Worm (Caenorhabditis elegans): ENCODE results near the gene ikke-1.

Gene ikke-1

DNA sequence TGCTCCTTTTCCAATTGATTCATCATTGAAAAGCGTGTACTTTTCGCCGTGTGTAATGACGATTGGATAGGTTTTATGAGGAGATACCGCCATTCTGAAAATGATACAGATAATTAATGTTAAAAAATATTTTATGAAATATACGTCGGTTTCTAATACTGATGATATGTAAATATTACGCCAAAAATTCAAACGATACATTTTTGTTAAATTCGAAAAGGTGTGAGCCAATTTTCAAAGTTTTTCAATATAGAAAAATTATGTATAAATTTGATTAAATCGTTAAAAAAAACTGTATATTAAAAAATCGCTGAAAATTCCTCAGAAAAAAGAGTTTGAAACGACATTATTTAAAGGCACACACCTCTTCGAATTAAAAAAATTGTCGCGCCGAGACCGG, at the start of gene ikke-1:
Gene ikke-1, minus strand, starts transcription at position 101 of the 400 bp plus-strand sequence.
- TF ChIP-seq spr-1 (tag; optimal IDR thresholded peaks at IDR 0.05) (no peak), sdz-12 (GFP tag; optimal IDR thresholded peaks at IDR 0.05) (no peak), unc-62 (GFP tag; optimal IDR thresholded peaks at IDR 0.05 in 1 of 2) (no peak), unc-62 (tag; optimal IDR thresholded peaks at IDR 0.05) (no peak), spr-3 (GFP tag; optimal IDR thresholded peaks at IDR 0.05) (no peak), ZK337.2 (GFP tag; IDR thresholded peaks at IDR 0.05) (no peak), madf-5 (GFP tag; IDR thresholded peaks at IDR 0.05) (no peak), mxl-2 (GFP tag; conservative IDR thresholded peaks at IDR 0.05) (no peak), F10B5.3 (tag; optimal IDR thresholded peaks at IDR 0.05) (no peak), daf-19 (GFP tag; conservative IDR thresholded peaks at IDR 0.05) (no peak), tra-1 (GFP tag; IDR thresholded peaks at IDR 0.05) (no peak), lin-38 (GFP tag; IDR thresholded peaks at IDR 0.05) (no peak; the same call in 1 of the 2 replicates), egl-27 (tag; optimal IDR thresholded peaks at IDR 0.05) (no peak), nhr-11 (tag; optimal IDR thresholded peaks at IDR 0.05) (no peak), ztf-7 (tag; optimal IDR thresholded peaks at IDR 0.05) (no peak), T20F7.1 (GFP tag; optimal IDR thresholded peaks at IDR 0.05) (no peak), nhr-42 (GFP tag; IDR thresholded peaks at IDR 0.05) (no peak), pha-4 (GFP tag; IDR thresholded peaks at IDR 0.05) (no peak), pha-4 (tag; optimal IDR thresholded peaks at IDR 0.05) (no peak)

ce11 chrIII:9091392-9092291, 41.1 kb upstream of the ikke-1 start, which contains the start of gene glp-1:
glp-1 (plus strand) TSS chrIII:9092241.
- TF ChIP-seq lin-29 (GFP tag; IDR thresholded peaks at IDR 0.05) (no peak), ztf-7 (tag; optimal IDR thresholded peaks at IDR 0.05) (no peak), snpc-4 (tag; optimal IDR thresholded peaks at IDR 0.05) (no peak), unc-130 (GFP tag; optimal IDR thresholded peaks at IDR 0.05) (peak; percentile 41), unc-62 (GFP tag; optimal IDR thresholded peaks at IDR 0.05 in 1 of 2) (peak in 1 of 2 experiments; percentile 72), unc-62 (tag; optimal IDR thresholded peaks at IDR 0.05) (no peak), Y48G9A.11 (GFP tag; IDR thresholded peaks at IDR 0.05) (peak; percentile 34; the same call in 1 of the 2 replicates)

ce11 chrIII:9089325-9089823, 38.9 kb upstream of the ikke-1 start, which contains the start of the genes mccc-2 and mrpl-44:
mccc-2 (minus strand) TSS chrIII:9089375.
mrpl-44 (minus strand) TSS chrIII:9089375.
- no peak for TF ChIP-seq egl-43 (GFP tag; IDR thresholded peaks at IDR 0.05)
- no peak for TF ChIP-seq zfp-3 (GFP tag; conservative IDR thresholded peaks at IDR 0.05)
- TF ChIP-seq Y48G9A.11 (GFP tag; IDR thresholded peaks at IDR 0.05) = peak; percentile 69; the same call in 1 of the 2 replicates
- TF ChIP-seq mes-2 (tag; optimal IDR thresholded peaks at IDR 0.05; ENCODE audit: poor library complexity, severe bottlenecking) = peak; percentile 36
- no peak for TF ChIP-seq nhr-111 (GFP tag; optimal IDR thresholded peaks at IDR 0.05)
- no peak for TF ChIP-seq mdt-29 (GFP tag; IDR thresholded peaks at IDR 0.05)
- TF ChIP-seq T20F7.1 (GFP tag; optimal IDR thresholded peaks at IDR 0.05) = peak; percentile 97
- TF ChIP-seq Y5F2A.4 (GFP tag; optimal IDR thresholded peaks at IDR 0.05) = no peak
- TF ChIP-seq dpl-1 (GFP tag; optimal IDR thresholded peaks at IDR 0.05) = peak; percentile 86
- no peak for TF ChIP-seq unc-130 (GFP tag; optimal IDR thresholded peaks at IDR 0.05)

DNA sequence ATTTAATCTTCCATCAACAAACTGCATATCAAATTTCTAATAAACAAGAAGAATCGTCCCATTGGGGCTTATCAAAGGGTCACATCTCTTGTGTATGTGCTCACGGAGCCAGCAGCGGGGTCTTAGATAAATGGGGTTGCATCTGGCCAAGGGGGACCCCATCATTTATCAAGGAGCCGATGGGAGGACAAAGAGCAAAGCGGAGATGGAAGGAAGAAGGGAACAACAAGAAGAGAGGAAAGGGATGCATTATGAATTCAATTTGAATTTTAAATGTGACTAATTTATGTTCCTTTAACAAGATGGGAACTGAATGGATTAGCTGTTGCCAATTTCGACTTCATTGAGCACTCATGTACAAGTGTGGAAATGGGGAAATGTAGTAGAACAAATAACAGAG, 33.8 kb upstream of the ikke-1 start:
- peak in 1 of 2 experiments; percentile 50 for TF ChIP-seq daf-16 (GFP tag; optimal IDR thresholded peaks at IDR 0.05)
- TF ChIP-seq daf-16 (tag; optimal IDR thresholded peaks at IDR 0.05) = peak; percentile 78
- peak; percentile 6 for TF ChIP-seq mep-1 (tag; optimal IDR thresholded peaks at IDR 0.05)
- TF ChIP-seq nhr-48 (tag; optimal IDR thresholded peaks at IDR 0.05) = no peak
- TF ChIP-seq lin-13 (GFP tag; optimal IDR thresholded peaks at IDR 0.05) = no peak
- no peak for TF ChIP-seq lim-7 (GFP tag; IDR thresholded peaks at IDR 0.05)
- TF ChIP-seq hlh-11 (tag; optimal IDR thresholded peaks at IDR 0.05) = peak; percentile 2
- TF ChIP-seq mdt-29 (GFP tag; IDR thresholded peaks at IDR 0.05) = no peak

Data from whole organism, L4 larva.